Worm (Caenorhabditis elegans) whole organism, L2 larva: ENCODE measurements around the gene C47A4.3.
A peak's percentile ranks its signal among the peaks of the same experiment; 100 is the strongest.

Experiments
- C34F6.9 ChIP-seq: fragments of 150-350 bp; optimal IDR thresholded peaks from 2 replicates; lab custom pipeline; 2014; ENCODE audit warnings: missing biosample characterization, missing genetic modification characterization
- ZK546.5 ChIP-seq: sonication (generic microtip); optimal IDR thresholded peaks from 2 replicates; lab custom pipeline; 2017; ENCODE audit warnings: missing biosample characterization, missing genetic modification characterization
- ama-1 ChIP-seq: fragments of 150-350 bp; optimal IDR thresholded peaks from 2 replicates; lab custom pipeline; 2018; ENCODE audit warnings: inconsistent platforms
- ceh-82 ChIP-seq: fragments of 150-350 bp; optimal IDR thresholded peaks from 2 replicates; lab custom pipeline; 2014; ENCODE audit warnings: missing biosample characterization, missing genetic modification characterization
- dmd-4 ChIP-seq: sonication (generic microtip); optimal IDR thresholded peaks from 2 replicates; lab custom pipeline; 2017; ENCODE audit warnings: missing biosample characterization, missing genetic modification characterization
- fos-1 ChIP-seq: fragments of 150-350 bp; optimal IDR thresholded peaks from 2 replicates; lab custom pipeline; 2014; ENCODE audit warnings: missing biosample characterization, missing genetic modification characterization
- gmeb-1 ChIP-seq: fragments of 150-350 bp; optimal IDR thresholded peaks from 2 replicates; lab custom pipeline; 2014; ENCODE audit warnings: missing biosample characterization, missing genetic modification characterization
- lin-13 ChIP-seq: fragments of 150-350 bp; optimal IDR thresholded peaks from 2 replicates; lab custom pipeline; 2014; ENCODE audit warnings: missing biosample characterization, missing genetic modification reagents, missing genetic modification characterization
- lin-39 ChIP-seq: fragments of 150-350 bp; optimal IDR thresholded peaks from 2 replicates; lab custom pipeline; 2014; ENCODE audit warnings: missing biosample characterization, missing genetic modification reagents, missing genetic modification characterization
- lsy-2 ChIP-seq, 2 experiments: fragments of 150-350 bp in 1 of 2; sonication (generic microtip) in 1 of 2; optimal IDR thresholded peaks; 2 replicates each; lab custom pipeline; 2014 to 2017; ENCODE audit warnings: missing biosample characterization in 2 of 2, missing genetic modification characterization in 2 of 2
- mab-5 ChIP-seq: fragments of 150-350 bp; optimal IDR thresholded peaks from 2 replicates; lab custom pipeline; 2014; ENCODE audit warnings: missing biosample characterization, missing genetic modification characterization
- mbf-1 ChIP-seq: sonication (generic microtip); optimal IDR thresholded peaks from 2 replicates; lab custom pipeline; 2017; ENCODE audit warnings: missing biosample characterization, missing genetic modification characterization
- mdl-1 ChIP-seq, 2 experiments: fragments of 150-350 bp in 1 of 2; sonication (generic microtip) in 1 of 2; optimal IDR thresholded peaks; 2 replicates each; lab custom pipeline; 2017; ENCODE audit warnings: missing biosample characterization in 2 of 2, missing genetic modification characterization in 2 of 2
- nhr-10 ChIP-seq: sonication (generic microtip); optimal IDR thresholded peaks from 2 replicates; lab custom pipeline; 2017; ENCODE audit warnings: missing biosample characterization, missing genetic modification characterization
- nhr-11 ChIP-seq: fragments of 150-350 bp; optimal IDR thresholded peaks from 2 replicates; lab custom pipeline; 2014; ENCODE audit warnings: missing biosample characterization, missing genetic modification characterization
- nhr-12 ChIP-seq: fragments of 150-350 bp; optimal IDR thresholded peaks from 2 replicates; lab custom pipeline; 2014; ENCODE audit warnings: missing biosample characterization, missing genetic modification characterization
- nhr-129 ChIP-seq: fragments of 150-350 bp; optimal IDR thresholded peaks from 2 replicates; lab custom pipeline; 2014; ENCODE audit warnings: missing biosample characterization, missing genetic modification characterization
- nhr-23 ChIP-seq: fragments of 150-350 bp; optimal IDR thresholded peaks from 2 replicates; lab custom pipeline; 2014; ENCODE audit warnings: missing biosample characterization, missing genetic modification reagents, missing genetic modification characterization
- nhr-237 ChIP-seq: fragments of 150-350 bp; optimal IDR thresholded peaks from 2 replicates; lab custom pipeline; 2014; ENCODE audit warnings: missing biosample characterization, missing genetic modification characterization
- nhr-25 ChIP-seq: fragments of 150-350 bp; sonication (generic microtip); optimal IDR thresholded peaks from 3 replicates; lab custom pipeline; 2014; ENCODE audit warnings: missing biosample characterization, missing genetic modification characterization
- nhr-77 ChIP-seq: fragments of 150-350 bp; optimal IDR thresholded peaks from 2 replicates; lab custom pipeline; 2014; ENCODE audit warnings: missing biosample characterization, missing genetic modification characterization
- peb-1 ChIP-seq: fragments of 150-350 bp; optimal IDR thresholded peaks from 2 replicates; lab custom pipeline; 2014; ENCODE audit warnings: missing biosample characterization, missing genetic modification characterization
- sem-4 ChIP-seq: fragments of 150-350 bp; optimal IDR thresholded peaks from 2 replicates; lab custom pipeline; 2014; ENCODE audit warnings: missing biosample characterization, missing genetic modification reagents, missing genetic modification characterization
- skn-1 ChIP-seq: sonication (generic microtip); optimal IDR thresholded peaks from 2 replicates; lab custom pipeline; 2017; ENCODE audit warnings: missing biosample characterization, missing genetic modification characterization
- sma-3 ChIP-seq: sonication (generic microtip); optimal IDR thresholded peaks from 2 replicates; lab custom pipeline; 2016; ENCODE audit warnings: missing genetic modification reagents, missing genetic modification characterization, missing compliant biosample characterization
- sma-9 ChIP-seq, 2 experiments: fragments of 150-350 bp in 1 of 2; sonication (generic microtip) in 1 of 2; optimal IDR thresholded peaks; 2 replicates each; lab custom pipeline; 2014 to 2016; ENCODE audit warnings: missing genetic modification characterization in 2 of 2, mild to moderate bottlenecking in 1 of 2, missing biosample characterization in 1 of 2, missing compliant biosample characterization in 1 of 2, missing genetic modification reagents in 1 of 2, moderate library complexity in 1 of 2
- snpc-4 ChIP-seq: fragments of 150-350 bp; optimal IDR thresholded peaks from 2 replicates; lab custom pipeline; 2014; ENCODE audit warnings: missing biosample characterization, missing genetic modification characterization
- unc-55 ChIP-seq: fragments of 150-350 bp; sonication (generic microtip); optimal IDR thresholded peaks from 3 replicates; lab custom pipeline; 2014; ENCODE audit warnings: missing biosample characterization, missing genetic modification reagents, missing genetic modification characterization
- unc-62 ChIP-seq: fragments of 150-350 bp; optimal IDR thresholded peaks from 2 replicates; lab custom pipeline; 2014; ENCODE audit warnings: missing biosample characterization, missing genetic modification reagents, missing genetic modification characterization
- ztf-1 ChIP-seq: fragments of 200-800 bp; sonication (Bioruptor generic); conservative IDR thresholded peaks from 2 replicates; pipeline ENCODE4 v1.3.6; 2022; ENCODE audit warnings: missing genetic modification characterization, missing compliant biosample characterization
- ztf-11 ChIP-seq: sonication (generic microtip); optimal IDR thresholded peaks from 2 replicates; lab custom pipeline; 2017; ENCODE audit warnings: missing biosample characterization, missing genetic modification characterization

Gene C47A4.3

DNA sequence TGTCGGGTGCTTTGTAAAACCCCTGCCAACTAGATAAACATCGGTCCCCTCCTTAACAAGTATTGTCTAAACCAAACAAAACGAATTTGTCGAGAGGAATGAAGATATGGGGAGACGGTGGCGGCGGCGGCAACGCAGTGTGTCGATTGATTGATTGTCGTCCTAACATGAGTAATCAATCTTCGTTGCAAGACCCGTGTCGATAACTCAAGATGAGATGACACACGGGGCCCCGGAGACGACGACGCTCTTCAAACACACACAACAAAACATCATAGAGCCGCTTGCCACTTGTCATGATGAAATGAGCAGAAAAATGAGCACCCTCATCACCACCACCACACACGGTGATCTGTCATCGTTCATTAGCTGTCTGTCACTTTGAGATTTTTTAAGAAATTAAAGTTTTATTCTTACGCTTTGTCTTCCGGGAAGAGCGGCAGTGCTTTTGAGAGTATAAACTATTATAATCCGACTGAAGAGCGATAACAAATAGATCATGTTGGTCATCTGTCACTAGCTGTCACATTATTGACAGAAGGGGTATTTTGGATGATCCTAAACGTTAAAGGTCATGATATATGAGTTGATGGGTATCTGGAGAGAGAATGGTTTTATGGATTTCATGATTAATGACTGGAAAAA is 46.3 kb downstream of the C47A4.3 start (continued):
- TF ChIP-seq mbf-1 (tag; lab: Kevin White, UChicago), result no peak
- no peak for TF ChIP-seq ama-1
- no peak for TF ChIP-seq ztf-11 (tag; lab: Kevin White, UChicago)

ce11 chrIV:13695302-13695701 is 46.8 kb downstream of the C47A4.3 start:
- TF ChIP-seq snpc-4 (tag; lab: Kevin White, UChicago), result peak; percentile 30
- TF ChIP-seq C34F6.9 (tag; lab: Kevin White, UChicago), result no peak

DNA sequence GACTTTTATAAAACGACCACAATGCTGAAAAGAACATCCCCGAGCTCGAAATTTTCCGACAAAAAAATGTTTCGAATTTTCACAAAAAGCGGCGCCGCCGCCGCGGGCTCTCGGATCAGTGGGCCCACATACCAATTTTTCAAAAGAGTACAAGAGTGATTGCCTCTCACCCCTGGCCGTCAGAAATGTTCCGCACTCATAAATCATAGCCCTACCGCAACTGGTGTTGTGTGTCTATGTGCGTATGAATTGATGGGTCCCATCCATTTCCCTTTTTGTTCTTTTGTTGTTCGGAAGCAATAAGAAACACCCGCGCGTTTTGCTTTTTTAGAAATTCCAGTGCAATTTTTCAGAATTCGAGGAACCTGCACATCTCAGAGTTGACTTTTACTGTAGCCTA is 47.5 kb downstream of the C47A4.3 start:
- TF ChIP-seq sma-3 (GFP tag; lab: Kevin White, UChicago) (no peak), lsy-2 (tag; optimal IDR thresholded peaks at IDR 0.05; lab: Kevin White, UChicago) (peak in 1 of 2 experiments; percentile 33), gmeb-1 (tag; lab: Kevin White, UChicago) (no peak), fos-1 (tag; lab: Kevin White, UChicago) (no peak), unc-55 (GFP tag; lab: Kevin White, UChicago) (peak; percentile 27), lin-13 (GFP tag; lab: Kevin White, UChicago) (no peak), C34F6.9 (tag; lab: Kevin White, UChicago) (no peak), nhr-77 (tag; lab: Kevin White, UChicago) (no peak), unc-62 (GFP tag; lab: Kevin White, UChicago) (peak; percentile 89), lin-39 (tag; lab: Kevin White, UChicago) (peak; percentile 72), dmd-4 (tag; lab: Kevin White, UChicago) (no peak), nhr-237 (tag; lab: Kevin White, UChicago) (no peak), nhr-10 (tag; lab: Kevin White, UChicago) (no peak), nhr-12 (tag; lab: Kevin White, UChicago) (no peak), mab-5 (tag; lab: Kevin White, UChicago) (peak; percentile 98)

DNA sequence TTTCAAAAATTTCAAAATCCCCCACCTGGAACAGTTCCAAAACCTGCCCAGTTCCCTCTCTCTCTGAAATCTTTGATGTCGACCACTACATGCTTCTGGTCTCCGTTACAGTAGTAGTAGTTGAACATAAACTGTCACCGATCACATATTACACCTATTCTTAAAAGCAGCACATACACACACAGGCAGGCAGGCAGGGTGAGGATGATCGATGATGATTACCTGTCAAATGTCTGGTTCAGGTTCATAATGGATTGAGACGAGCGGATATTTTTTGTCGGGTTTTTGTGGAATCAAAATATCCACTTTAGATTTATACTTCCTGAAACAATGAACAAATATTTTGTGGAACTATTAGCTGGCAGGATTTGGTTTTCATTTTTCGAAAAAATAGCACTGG is 48.2 kb downstream of the C47A4.3 start:
- TF ChIP-seq nhr-23 (no peak), mab-5 (tag; lab: Kevin White, UChicago) (no peak), gmeb-1 (tag; lab: Kevin White, UChicago) (no peak), ZK546.5 (no peak), snpc-4 (tag; lab: Kevin White, UChicago) (no peak), nhr-12 (tag; lab: Kevin White, UChicago) (no peak), sem-4 (tag; lab: Kevin White, UChicago) (no peak), nhr-77 (tag; lab: Kevin White, UChicago) (no peak), ceh-82 (tag; lab: Kevin White, UChicago) (no peak), ztf-1 (no peak), lin-13 (GFP tag; lab: Kevin White, UChicago) (no peak), sma-9 (GFP tag; optimal IDR thresholded peaks at IDR 0.05; lab: Kevin White, UChicago) (no peak), sma-9 (tag; optimal IDR thresholded peaks at IDR 0.05; lab: Kevin White, UChicago) (no peak), ama-1 (no peak), lin-39 (tag; lab: Kevin White, UChicago) (no peak), mbf-1 (tag; lab: Kevin White, UChicago) (no peak), mdl-1 (tag; optimal IDR thresholded peaks at IDR 0.05; lab: Kevin White, UChicago) (no peak), C34F6.9 (tag; lab: Kevin White, UChicago) (no peak), skn-1 (tag; lab: Kevin White, UChicago) (no peak), peb-1 (tag; lab: Kevin White, UChicago) (no peak)

ce11 chrIV:13692522-13692921 is 49.6 kb downstream of the C47A4.3 start:
- TF ChIP-seq nhr-129 (tag; lab: Kevin White, UChicago) (peak; percentile 38), ztf-1 (no peak), nhr-11 (tag; lab: Kevin White, UChicago) (no peak), nhr-25 (tag; lab: Kevin White, UChicago) (peak; percentile 10)
